Fruit fly (Drosophila melanogaster) whole organism, embryonic: ENCODE results near the gene CG9393.

Experiments used
- Antp ChIP-seq: fragments of 200-800 bp; sonication (Bioruptor generic); optimal IDR thresholded peaks from 3 replicates; lab custom pipeline; 2016; ENCODE audit warnings: missing biosample characterization, missing genetic modification characterization
- Atf3 ChIP-seq: fragments of 200-800 bp; sonication (Bioruptor generic); optimal IDR thresholded peaks from 3 replicates; lab custom pipeline; 2016; ENCODE audit warnings: missing biosample characterization, missing genetic modification characterization
- CG11085 ChIP-seq: fragments of 200-800 bp; sonication (Bioruptor generic); IDR thresholded peaks from 2 replicates; pipeline ENCODE4 v1.3.6; 2022; ENCODE audit warnings: missing biosample characterization, missing genetic modification characterization
- CG11695 ChIP-seq: fragments of 200-800 bp; sonication (Bioruptor generic); IDR thresholded peaks from 3 replicates; pipeline ENCODE4 v1.3.6; 2022; ENCODE audit warnings: missing biosample characterization, missing genetic modification characterization
- CG12744 ChIP-seq: fragments of 200-800 bp; sonication (Bioruptor generic); optimal IDR thresholded peaks from 2 replicates; lab custom pipeline; 2016; ENCODE audit warnings: missing biosample characterization, missing genetic modification characterization
- CG15269 ChIP-seq: fragments of 200-800 bp; sonication (Bioruptor generic); optimal IDR thresholded peaks from 2 replicates; lab custom pipeline; 2018; ENCODE audit warnings: missing biosample characterization, mild to moderate bottlenecking, missing genetic modification characterization, moderate library complexity
- CG15696 ChIP-seq: fragments of 200-800 bp; sonication (Bioruptor generic); optimal IDR thresholded peaks from 2 replicates; lab custom pipeline; 2019; ENCODE audit warnings: missing biosample characterization, mild to moderate bottlenecking, missing genetic modification characterization, moderate library complexity
- CG17361 ChIP-seq: fragments of 200-800 bp; sonication (Bioruptor generic); IDR thresholded peaks from 3 replicates; pipeline ENCODE4 v1.3.6; 2022; ENCODE audit warnings: missing biosample characterization, missing genetic modification characterization
- CG18262 ChIP-seq: fragments of 200-800 bp; optimal IDR thresholded peaks from 3 replicates; lab custom pipeline; 2019; ENCODE audit warnings: missing biosample characterization, mild to moderate bottlenecking, missing genetic modification characterization, moderate library complexity
- CG6175 ChIP-seq: fragments of 200-800 bp; sonication (Bioruptor generic); IDR thresholded peaks from 3 replicates; pipeline ENCODE4 v1.3.6; 2022; ENCODE audit warnings: missing biosample characterization, missing genetic modification characterization
- CG6272 ChIP-seq: fragments of 200-800 bp; sonication (Bioruptor generic); IDR thresholded peaks from 2 replicates; pipeline ENCODE4 v1.3.6; 2022; ENCODE audit warnings: missing biosample characterization, missing genetic modification characterization
- CG6765 ChIP-seq: fragments of 200-800 bp; sonication (Bioruptor generic); optimal IDR thresholded peaks from 3 replicates; lab custom pipeline; 2017; ENCODE audit warnings: missing biosample characterization, mild to moderate bottlenecking, missing genetic modification characterization
- CG7987 ChIP-seq: fragments of 200-800 bp; sonication (Bioruptor generic); optimal IDR thresholded peaks from 2 replicates; lab custom pipeline; 2018; ENCODE audit warnings: missing biosample characterization, mild to moderate bottlenecking, missing genetic modification characterization, moderate library complexity
- CG8765 ChIP-seq: fragments of 200-800 bp; sonication (Bioruptor generic); IDR thresholded peaks from 2 replicates; pipeline ENCODE4 v1.3.6; 2022; ENCODE audit warnings: missing biosample characterization, missing genetic modification characterization
- CG9797 ChIP-seq: fragments of 200-800 bp; sonication (Bioruptor generic); optimal IDR thresholded peaks from 3 replicates; lab custom pipeline; 2018; ENCODE audit warnings: missing biosample characterization, mild to moderate bottlenecking, missing genetic modification characterization
- Chrac-16 ChIP-seq: fragments of 200-800 bp; sonication (Bioruptor generic); optimal IDR thresholded peaks from 3 replicates; lab custom pipeline; 2016; ENCODE audit warnings: missing biosample characterization, missing genetic modification characterization
- Dfd ChIP-seq, 2 experiments: fragments of >200 bp; optimal IDR thresholded peaks; 2 replicates each; lab custom pipeline; 2017; ENCODE audit warnings: missing biosample characterization in 2 of 2, missing genetic modification characterization in 2 of 2
- HHEX ChIP-seq: fragments of 200-800 bp; sonication (Bioruptor generic); optimal IDR thresholded peaks from 3 replicates; lab custom pipeline; 2017; ENCODE audit warnings: missing biosample characterization, mild to moderate bottlenecking, missing genetic modification characterization, missing genetic modification reagents
- Hr51 ChIP-seq, 2 experiments: fragments of 200-800 bp; sonication (Bioruptor generic); optimal IDR thresholded peaks; 2 replicates in 1 of 2; 3 replicates in 1 of 2; lab custom pipeline; 2016 to 2018; ENCODE audit warnings: missing biosample characterization in 2 of 2, missing genetic modification characterization in 2 of 2, mild to moderate bottlenecking in 1 of 2, moderate library complexity in 1 of 2
- Med ChIP-seq: fragments of 200-800 bp; sonication (Bioruptor generic); peaks from one replicate; lab custom pipeline; 2016; ENCODE audit warnings: missing biosample characterization, missing genetic modification characterization, mild to moderate bottlenecking, inconsistent platforms, moderate library complexity
- NC2β ChIP-seq: fragments of 200-800 bp; sonication (Bioruptor generic); optimal IDR thresholded peaks from 2 replicates; lab custom pipeline; 2016; ENCODE audit warnings: missing biosample characterization, missing genetic modification characterization
- NFAT ChIP-seq: fragments of 200-800 bp; sonication (Bioruptor generic); IDR thresholded peaks from 2 replicates; pipeline ENCODE4 v1.3.6; 2022; ENCODE audit warnings: missing biosample characterization, missing genetic modification characterization
- Opbp ChIP-seq: fragments of 200-800 bp; sonication (Bioruptor generic); IDR thresholded peaks from 3 replicates; pipeline ENCODE4 v1.3.6; 2022; ENCODE audit warnings: missing biosample characterization, missing genetic modification characterization; ENCODE audit not compliant: partially characterized antibody
- PHDP ChIP-seq: fragments of 200-800 bp; sonication (Bioruptor generic); optimal IDR thresholded peaks from 3 replicates; lab custom pipeline; 2018; ENCODE audit warnings: missing biosample characterization, mild to moderate bottlenecking, missing genetic modification characterization, moderate library complexity
- Poxn ChIP-seq: fragments of 200-800 bp; sonication (Bioruptor generic); IDR thresholded peaks from 2 replicates; pipeline ENCODE4 v1.3.6; 2022; ENCODE audit warnings: missing biosample characterization, missing genetic modification characterization
- Ptx1 ChIP-seq: fragments of 200-800 bp; sonication (Bioruptor generic); IDR thresholded peaks from 2 replicates; pipeline ENCODE4 v1.3.6; 2022; ENCODE audit warnings: missing biosample characterization, missing genetic modification characterization
- Ravus ChIP-seq: fragments of 200-800 bp; sonication (Bioruptor generic); IDR thresholded peaks from 2 replicates; pipeline ENCODE4 v1.3.6; 2022; ENCODE audit warnings: missing biosample characterization, missing genetic modification characterization
- Rfx ChIP-seq: fragments of 200-800 bp; sonication (Bioruptor generic); IDR thresholded peaks from 2 replicates; pipeline ENCODE4 v1.3.6; 2022; ENCODE audit warnings: missing biosample characterization, missing genetic modification characterization
- Ssrp ChIP-seq: fragments of 200-800 bp; sonication (Bioruptor generic); optimal IDR thresholded peaks from 2 replicates; lab custom pipeline; 2018; ENCODE audit warnings: missing biosample characterization, mild to moderate bottlenecking, missing genetic modification characterization, moderate library complexity
- Trl ChIP-seq, 3 experiments: fragments of >200 bp in 2 of 3; fragments of 200-800 bp in 1 of 3; sonication (Bioruptor generic) in 1 of 3; optimal IDR thresholded peaks; 2 replicates in 1 of 3; 3 replicates in 2 of 3; lab custom pipeline; 2016 to 2017; ENCODE audit warnings: missing biosample characterization in 1 of 3, missing genetic modification characterization in 1 of 3
- amos ChIP-seq: fragments of 200-800 bp; sonication (Bioruptor generic); IDR thresholded peaks from 2 replicates; pipeline ENCODE4 v1.3.6; 2022; ENCODE audit warnings: missing biosample characterization, missing genetic modification characterization; ENCODE audit not compliant: partially characterized antibody
- cg ChIP-seq: fragments of 200-800 bp; sonication (Bioruptor generic); optimal IDR thresholded peaks from 3 replicates; lab custom pipeline; 2019; ENCODE audit warnings: missing biosample characterization, mild to moderate bottlenecking, missing genetic modification characterization, moderate library complexity
- chinmo ChIP-seq: fragments of 200-800 bp; sonication (Bioruptor generic); IDR thresholded peaks from 4 replicates; pipeline ENCODE4 v1.3.6; 2022; ENCODE audit warnings: missing biosample characterization, missing genetic modification characterization; ENCODE audit not compliant: partially characterized antibody
- crp ChIP-seq, 2 experiments: fragments of 200-800 bp; sonication (Bioruptor generic); optimal IDR thresholded peaks; 2 replicates in 1 of 2; 3 replicates in 1 of 2; lab custom pipeline; 2017; ENCODE audit warnings: missing biosample characterization in 2 of 2, missing genetic modification characterization in 2 of 2, mild to moderate bottlenecking in 1 of 2, moderate library complexity in 1 of 2
- fd96Cb ChIP-seq: fragments of 200-800 bp; sonication (Bioruptor generic); optimal IDR thresholded peaks from 2 replicates; lab custom pipeline; 2018; ENCODE audit warnings: missing biosample characterization, mild to moderate bottlenecking, missing genetic modification characterization, moderate library complexity
- fru ChIP-seq: fragments of >200 bp; optimal IDR thresholded peaks from 2 replicates; lab custom pipeline; 2017
- gcm ChIP-seq: fragments of 200-800 bp; sonication (Bioruptor generic); optimal IDR thresholded peaks from 2 replicates; lab custom pipeline; 2019; ENCODE audit warnings: missing biosample characterization, mild to moderate bottlenecking, missing genetic modification characterization, moderate library complexity
- ind ChIP-seq: fragments of 200-800 bp; sonication (Bioruptor generic); optimal IDR thresholded peaks from 3 replicates; lab custom pipeline; 2016; ENCODE audit warnings: missing biosample characterization, missing genetic modification characterization
- lab ChIP-seq: fragments of 200-800 bp; sonication (Bioruptor generic); optimal IDR thresholded peaks from 3 replicates; lab custom pipeline; 2017; ENCODE audit warnings: missing biosample characterization, missing genetic modification characterization, mild to moderate bottlenecking, moderate library complexity, missing genetic modification reagents
- lov ChIP-seq, 2 experiments: fragments of 200-800 bp in 1 of 2; fragments of >200 bp in 1 of 2; sonication (Bioruptor generic) in 1 of 2; IDR thresholded peaks in 1 of 2; optimal IDR thresholded peaks in 1 of 2; 2 replicates in 1 of 2; 3 replicates in 1 of 2; pipeline versions ENCODE4 v1.3.6 to Lab custom; 2017 to 2022; ENCODE audit warnings: missing biosample characterization in 1 of 2, missing genetic modification characterization in 1 of 2
- maf-S ChIP-seq: fragments of 200-800 bp; sonication (Bioruptor generic); optimal IDR thresholded peaks from 2 replicates; lab custom pipeline; 2016; ENCODE audit warnings: missing biosample characterization, missing genetic modification characterization
- mam ChIP-seq: fragments of 200-800 bp; sonication (Bioruptor generic); optimal IDR thresholded peaks from 3 replicates; lab custom pipeline; 2016; ENCODE audit warnings: missing biosample characterization, missing genetic modification characterization
- pan ChIP-seq, 4 experiments: fragments of >200 bp in 3 of 4; fragments of 200-800 bp in 1 of 4; sonication (Bioruptor generic) in 1 of 4; optimal IDR thresholded peaks in 3 of 4; IDR thresholded peaks in 1 of 4; 2 replicates each; pipeline versions ENCODE4 v1.3.6 to Lab custom; 2017 to 2022; ENCODE audit warnings: missing biosample characterization in 2 of 4, missing genetic modification characterization in 2 of 4, mixed read lengths in 1 of 4
- rib ChIP-seq: fragments of 200-800 bp; sonication (Bioruptor generic); IDR thresholded peaks from 2 replicates; pipeline ENCODE4 v1.3.6; 2022; ENCODE audit warnings: missing biosample characterization, missing genetic modification characterization
- seq ChIP-seq: fragments of 200-800 bp; sonication (Bioruptor generic); IDR thresholded peaks from 2 replicates; pipeline ENCODE4 v1.3.6; 2022; ENCODE audit warnings: missing biosample characterization, missing genetic modification characterization
- shn ChIP-seq: fragments of 200-800 bp; sonication (Bioruptor generic); optimal IDR thresholded peaks from 3 replicates; lab custom pipeline; 2016; ENCODE audit warnings: missing biosample characterization, missing genetic modification characterization
- unc-4 ChIP-seq: fragments of 200-800 bp; sonication (Bioruptor generic); IDR thresholded peaks from 2 replicates; pipeline ENCODE4 v1.3.6; 2022; ENCODE audit warnings: missing biosample characterization, missing genetic modification characterization; ENCODE audit not compliant: partially characterized antibody

Gene CG9393

DNA sequence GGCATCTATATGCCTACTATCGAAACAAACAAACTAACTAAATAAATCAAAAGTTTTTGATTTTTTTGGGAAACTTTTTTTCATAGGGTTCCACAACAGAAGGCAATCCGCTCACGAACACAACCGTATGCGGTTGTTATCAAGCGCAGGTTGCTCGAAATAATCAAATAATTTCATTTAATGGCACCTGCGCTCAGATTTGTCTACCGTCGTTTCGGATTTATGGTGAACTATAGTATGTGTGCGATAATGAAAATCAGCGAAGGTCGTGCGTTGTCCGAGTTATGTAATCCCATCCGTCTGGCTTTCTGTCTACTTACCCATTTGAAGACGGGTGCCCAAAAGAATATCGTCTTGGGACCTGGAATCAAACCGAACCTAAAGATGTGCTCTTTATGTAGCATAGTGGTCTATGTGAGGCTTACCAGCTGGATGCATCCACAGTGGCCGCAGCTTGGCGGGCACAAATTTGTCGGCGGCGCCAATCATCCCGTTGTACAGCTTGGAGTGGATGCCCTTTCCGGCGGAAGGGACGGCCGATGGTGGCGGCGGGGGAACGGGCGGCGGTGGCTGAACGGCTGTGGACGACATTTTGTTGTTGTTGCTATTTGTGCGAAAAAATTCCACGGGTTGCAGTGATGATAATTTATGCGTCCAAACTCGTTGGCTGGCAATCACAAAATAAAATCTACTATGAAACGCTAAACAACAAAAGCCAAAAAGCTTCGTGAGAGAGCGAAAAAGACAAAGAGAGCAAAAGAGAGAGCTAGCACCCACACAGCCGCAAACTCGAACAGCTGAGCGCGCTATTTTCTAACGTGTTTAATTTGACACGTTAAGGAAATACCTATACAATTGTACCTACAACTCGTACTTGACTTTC is 9.7 kb upstream of the CG9393 start (continued):
- no peak for TF ChIP-seq cg
- no peak for TF ChIP-seq Ravus (GFP tag; lab: Robert Waterston, UW)
- TF ChIP-seq CG11085 (GFP tag; lab: Robert Waterston, UW): 0 out of 2 replicates have a peak, but pooled peaks have one; percentile 15
- TF ChIP-seq Chrac-16 (GFP tag; lab: Kevin White, UChicago): no peak
- no peak for TF ChIP-seq Ssrp (tag; lab: Kevin White, UChicago)
- 0 out of 2 replicates have a peak, but pooled peaks have one; percentile 7 for TF ChIP-seq Ptx1 (GFP tag; lab: Robert Waterston, UW)
- TF ChIP-seq maf-S (GFP tag; lab: Kevin White, UChicago): no peak
- no peak for TF ChIP-seq CG8765 (GFP tag; lab: Robert Waterston, UW)
- no peak for TF ChIP-seq fd96Cb (tag; lab: Kevin White, UChicago)
- peak; percentile 33; the same call in 1 of the 2 replicates for TF ChIP-seq seq
- no peak for TF ChIP-seq Atf3 (GFP tag; lab: Kevin White, UChicago)
- TF ChIP-seq shn (GFP tag; lab: Kevin White, UChicago): no peak
- 0 out of 2 replicates have a peak, but pooled peaks have one; percentile 32 for TF ChIP-seq Rfx (GFP tag; lab: Robert Waterston, UW)
- TF ChIP-seq NFAT (GFP tag; lab: Robert Waterston, UW): peak; percentile 75; the same call in 1 of the 2 replicates
- TF ChIP-seq Med (GFP tag; lab: Kevin White, UChicago): peak; percentile 80
- TF ChIP-seq chinmo: peak; percentile 69; the same call in 2 of the 4 replicates
- TF ChIP-seq rib (GFP tag; lab: Robert Waterston, UW): 0 out of 2 replicates have a peak, but pooled peaks have one; percentile 15
- TF ChIP-seq CG18262 (tag; lab: Kevin White, UChicago): no peak
- TF ChIP-seq crp (GFP tag; optimal IDR thresholded peaks at IDR 0.05; lab: Kevin White, UChicago): no peak
- no peak for TF ChIP-seq CG11695 (GFP tag; lab: Robert Waterston, UW)
- TF ChIP-seq CG9797: no peak
- no peak for TF ChIP-seq PHDP (tag; lab: Kevin White, UChicago)
- TF ChIP-seq unc-4 (GFP tag; lab: Robert Waterston, UW): peak; percentile 36
- TF ChIP-seq gcm (GFP tag; lab: Kevin White, UChicago): no peak
- no peak for TF ChIP-seq Dfd (GFP tag; optimal IDR thresholded peaks at IDR 0.05; lab: Kevin White, UChicago)
- no peak for TF ChIP-seq lov (optimal IDR thresholded peaks at IDR 0.05; lab: Kevin White, UChicago)
- no peak for TF ChIP-seq lov (GFP tag; IDR thresholded peaks at IDR 0.05; lab: Robert Waterston, UW)
- TF ChIP-seq Poxn: no peak
- peak; percentile 14 for TF ChIP-seq CG15269 (tag; lab: Kevin White, UChicago)
- TF ChIP-seq CG15696 (tag; lab: Kevin White, UChicago): no peak
- TF ChIP-seq CG6175: no peak
- no peak for TF ChIP-seq CG6765 (GFP tag; lab: Kevin White, UChicago)
- peak; percentile 53 for TF ChIP-seq lab
- no peak for TF ChIP-seq CG6272 (GFP tag; lab: Robert Waterston, UW)
- no peak for TF ChIP-seq fru (lab: Kevin White, UChicago)
- no peak for TF ChIP-seq pan (optimal IDR thresholded peaks at IDR 0.05; lab: Kevin White, UChicago)
- TF ChIP-seq pan (GFP tag; optimal IDR thresholded peaks at IDR 0.05 in 1 of 2, IDR thresholded peaks at IDR 0.05 in 1 of 2): no peak
- TF ChIP-seq Trl (optimal IDR thresholded peaks at IDR 0.05; lab: Kevin White, UChicago): peak; percentile 89 to 95
- TF ChIP-seq Trl (GFP tag; optimal IDR thresholded peaks at IDR 0.05; lab: Kevin White, UChicago): no peak
- no peak for TF ChIP-seq ind (GFP tag; lab: Kevin White, UChicago)
- TF ChIP-seq CG17361: no peak
- TF ChIP-seq CG12744 (GFP tag; lab: Kevin White, UChicago): no peak
- TF ChIP-seq amos: peak; percentile 28; the same call in 1 of the 2 replicates
- peak; percentile 47 for TF ChIP-seq CG7987 (GFP tag; lab: Kevin White, UChicago)
- no peak for TF ChIP-seq NC2β (GFP tag; lab: Kevin White, UChicago)
- no peak for TF ChIP-seq Antp (GFP tag; lab: Kevin White, UChicago)
- TF ChIP-seq HHEX: no peak
- TF ChIP-seq Opbp: no peak
- TF ChIP-seq Hr51 (GFP tag; optimal IDR thresholded peaks at IDR 0.05; lab: Kevin White, UChicago): no peak
- TF ChIP-seq mam: no peak
